Worm (Caenorhabditis elegans): Measurements from ENCODE around the gene H23L24.4.

Gene H23L24.4

DNA sequence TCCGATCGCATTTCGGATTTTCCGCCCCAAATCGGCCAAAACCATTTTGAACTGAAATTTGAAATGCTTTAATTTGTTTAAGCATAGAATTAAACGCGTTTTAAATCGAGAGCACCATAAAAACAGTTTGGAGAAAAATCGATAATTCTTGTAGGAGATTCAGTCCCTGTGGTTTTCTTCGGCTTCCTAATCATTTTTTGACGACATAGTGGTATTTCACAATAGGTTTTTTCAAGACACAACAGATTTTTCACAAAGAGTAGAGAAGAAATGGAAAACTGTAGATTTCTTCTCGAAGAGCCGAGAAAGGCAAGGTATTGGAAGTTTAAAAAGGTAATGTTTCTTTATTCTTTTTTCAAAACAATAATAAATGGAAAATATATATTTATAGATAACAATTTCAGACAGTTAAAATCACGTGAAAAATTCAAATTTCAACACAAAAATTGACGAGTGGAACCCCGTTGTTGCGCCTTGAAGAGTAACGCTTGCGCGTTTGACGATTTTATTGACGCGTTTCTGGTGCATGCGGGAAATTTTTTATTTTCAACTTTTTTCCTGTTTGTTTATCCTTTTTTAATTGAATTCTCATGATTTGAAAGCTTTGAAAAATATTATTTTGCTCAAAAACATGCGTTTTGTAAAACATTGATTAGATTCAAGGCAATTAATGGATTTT is 38.4 kb upstream of the H23L24.4 start, which contains the start of gene F21D5.7 (continued):
- peak; percentile 46 for TF ChIP-seq lir-3 (tag; optimal IDR thresholded peaks at IDR 0.05; ENCODE audit: poor library complexity)
- no peak for TF ChIP-seq nhr-28 (tag; optimal IDR thresholded peaks at IDR 0.05)
- TF ChIP-seq hpl-2 (GFP tag; optimal IDR thresholded peaks at IDR 0.05) = peak; percentile 33
- no peak for TF ChIP-seq efl-3 (GFP tag; optimal IDR thresholded peaks at IDR 0.05)
- no peak for TF ChIP-seq unc-98 (GFP tag; IDR thresholded peaks at IDR 0.05)
- peak; percentile 37 for TF ChIP-seq blmp-1 (tag; optimal IDR thresholded peaks at IDR 0.05)
- peak; percentile 83 for TF ChIP-seq tbx-2 (tag; optimal IDR thresholded peaks at IDR 0.05)
- no peak for TF ChIP-seq nhr-12 (tag; optimal IDR thresholded peaks at IDR 0.05)
- TF ChIP-seq nhr-84 (tag; optimal IDR thresholded peaks at IDR 0.05) = no peak
- no peak for TF ChIP-seq ces-1 (GFP tag; optimal IDR thresholded peaks at IDR 0.05)
- peak; percentile 87 for TF ChIP-seq rnt-1 (tag; optimal IDR thresholded peaks at IDR 0.05)
- TF ChIP-seq fkh-8 (tag; optimal IDR thresholded peaks at IDR 0.05) = peak; percentile 46
- TF ChIP-seq nhr-20 (tag; optimal IDR thresholded peaks at IDR 0.05) = peak; percentile 83
- TF ChIP-seq aha-1 (tag; optimal IDR thresholded peaks at IDR 0.05) = peak; percentile 43
- TF ChIP-seq unc-30 (tag; optimal IDR thresholded peaks at IDR 0.05) = no peak
- peak; percentile 61 for TF ChIP-seq grh-1 (GFP tag; IDR thresholded peaks at IDR 0.05)
- TF ChIP-seq hlh-4 (tag; optimal IDR thresholded peaks at IDR 0.05) = no peak
- TF ChIP-seq lsy-2 (tag; optimal IDR thresholded peaks at IDR 0.05) = peak; percentile 86 to 88
- TF ChIP-seq nhr-90 (tag; optimal IDR thresholded peaks at IDR 0.05; ENCODE audit: poor library complexity) = peak; percentile 86
- TF ChIP-seq ceh-63 (GFP tag; optimal IDR thresholded peaks at IDR 0.05) = no peak
- TF ChIP-seq elt-3 (tag; optimal IDR thresholded peaks at IDR 0.05) = peak in 2 of 6 experiments; percentile 66 to 77
- peak; percentile 84 for TF ChIP-seq xbp-1 (tag; optimal IDR thresholded peaks at IDR 0.05)
- no peak for TF ChIP-seq ceh-90 (tag; optimal IDR thresholded peaks at IDR 0.05)
- TF ChIP-seq nhr-85 (tag) = peak; percentile 89
- TF ChIP-seq sox-4 (tag; optimal IDR thresholded peaks at IDR 0.05) = peak; percentile 23
- TF ChIP-seq mab-9 (GFP tag; IDR thresholded peaks at IDR 0.05) = no peak
- TF ChIP-seq pag-3 (tag; optimal IDR thresholded peaks at IDR 0.05; ENCODE audit: borderline replicate concordance, insufficient read depth) = no peak
- no peak for TF ChIP-seq ama-1 (optimal IDR thresholded peaks at IDR 0.05)
- no peak for TF ChIP-seq ets-5 (GFP tag; IDR thresholded peaks at IDR 0.05)
- TF ChIP-seq aly-2 (tag; optimal IDR thresholded peaks at IDR 0.05) = no peak
- TF ChIP-seq unc-62 (GFP tag; optimal IDR thresholded peaks at IDR 0.05) = no peak
- peak; percentile 85 for TF ChIP-seq swsn-7 (tag; optimal IDR thresholded peaks at IDR 0.05)
- TF ChIP-seq nhr-71 (tag; optimal IDR thresholded peaks at IDR 0.05) = peak; percentile 89

DNA sequence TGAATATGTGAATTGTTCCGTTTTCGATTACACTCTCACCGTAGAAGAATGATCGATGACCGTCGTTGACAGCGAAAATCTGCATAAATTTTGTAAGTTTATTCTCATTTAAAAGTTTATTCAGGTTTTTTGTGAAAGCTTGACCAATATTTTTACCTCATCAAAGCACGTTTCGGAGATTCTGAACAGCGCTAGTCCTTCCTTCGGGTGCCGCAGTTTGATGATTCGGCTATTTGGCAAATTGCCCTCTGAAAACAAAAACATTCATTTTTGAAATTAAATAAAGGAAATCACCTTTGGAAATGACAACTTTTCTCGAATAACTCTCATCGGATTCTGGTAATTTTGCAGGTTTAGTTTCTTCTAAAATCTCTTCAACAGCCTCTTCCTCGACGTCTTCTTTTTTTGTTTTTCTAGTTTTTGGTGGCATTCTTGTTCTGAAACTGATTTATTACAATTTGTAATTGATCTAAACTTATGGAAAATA is 35.6 kb upstream of the H23L24.4 start, which contains the start of gene F21D5.6:
Gene F21D5.6 (minus strand): TSS at position 437 of the 487 bp plus-strand sequence.
- TF ChIP-seq hlh-4 (tag; optimal IDR thresholded peaks at IDR 0.05) = no peak
- no peak for TF ChIP-seq nhr-71 (tag; optimal IDR thresholded peaks at IDR 0.05)
- TF ChIP-seq elt-3 (tag; optimal IDR thresholded peaks at IDR 0.05) = no peak
- no peak for TF ChIP-seq C04F5.9 (tag; optimal IDR thresholded peaks at IDR 0.05)
- TF ChIP-seq tbx-2 (tag; optimal IDR thresholded peaks at IDR 0.05) = no peak
- TF ChIP-seq grh-1 (GFP tag; IDR thresholded peaks at IDR 0.05) = no peak
- TF ChIP-seq lin-15B (tag; optimal IDR thresholded peaks at IDR 0.05) = no peak
- TF ChIP-seq lin-39 (tag; optimal IDR thresholded peaks at IDR 0.05) = no peak
- no peak for TF ChIP-seq fos-1 (tag; optimal IDR thresholded peaks at IDR 0.05)
- no peak for TF ChIP-seq ztf-4 (tag; optimal IDR thresholded peaks at IDR 0.05)
- TF ChIP-seq ces-1 (GFP tag; optimal IDR thresholded peaks at IDR 0.05) = no peak
- TF ChIP-seq C16A3.4 (tag; optimal IDR thresholded peaks at IDR 0.05) = no peak
- no peak for TF ChIP-seq sup-37 (GFP tag; optimal IDR thresholded peaks at IDR 0.05)
- no peak for TF ChIP-seq lin-14 (GFP tag; optimal IDR thresholded peaks at IDR 0.05)
- TF ChIP-seq nhr-84 (tag; optimal IDR thresholded peaks at IDR 0.05) = no peak
- no peak for TF ChIP-seq efl-1 (optimal IDR thresholded peaks at IDR 0.05)
- no peak for TF ChIP-seq efl-1 (GFP tag; optimal IDR thresholded peaks at IDR 0.05 in 1 of 2)
- TF ChIP-seq snpc-4 (tag; optimal IDR thresholded peaks at IDR 0.05) = no peak
- no peak for TF ChIP-seq nhr-47 (tag; optimal IDR thresholded peaks at IDR 0.05)
- TF ChIP-seq ama-1 (optimal IDR thresholded peaks at IDR 0.05) = no peak
